Worm (Caenorhabditis elegans): ENCODE data around the gene F08G12.3.

DNA sequence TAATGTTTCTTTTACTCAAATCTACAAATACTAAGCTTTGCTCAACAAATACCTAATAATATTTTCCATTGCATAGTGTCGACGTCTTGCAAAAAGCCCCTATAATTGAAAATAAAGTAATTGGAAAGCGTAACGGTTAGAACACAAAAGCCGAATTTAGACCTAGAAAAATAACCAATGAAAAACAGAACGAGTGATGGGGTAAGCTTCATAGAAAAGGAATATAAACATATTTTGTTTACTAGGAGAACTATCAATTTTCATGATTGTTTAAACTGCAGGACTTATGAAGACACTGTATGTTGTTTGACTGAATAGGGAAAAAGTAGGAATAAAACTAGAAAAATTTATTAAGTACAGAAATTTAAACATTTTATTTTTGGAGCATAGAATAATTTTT is 13.8 kb upstream of the F08G12.3 start, which contains the start of gene F38B2.3:
- TF ChIP-seq pes-1 (GFP tag; IDR thresholded peaks at IDR 0.05) (no peak), hmg-4 (GFP tag; optimal IDR thresholded peaks at IDR 0.05) (no peak), sea-1 (GFP tag; conservative IDR thresholded peaks at IDR 0.05) (no peak)
